Fruit fly (Drosophila melanogaster): ENCODE data around the gene CG18789.

The CG18789 gene

DNA sequence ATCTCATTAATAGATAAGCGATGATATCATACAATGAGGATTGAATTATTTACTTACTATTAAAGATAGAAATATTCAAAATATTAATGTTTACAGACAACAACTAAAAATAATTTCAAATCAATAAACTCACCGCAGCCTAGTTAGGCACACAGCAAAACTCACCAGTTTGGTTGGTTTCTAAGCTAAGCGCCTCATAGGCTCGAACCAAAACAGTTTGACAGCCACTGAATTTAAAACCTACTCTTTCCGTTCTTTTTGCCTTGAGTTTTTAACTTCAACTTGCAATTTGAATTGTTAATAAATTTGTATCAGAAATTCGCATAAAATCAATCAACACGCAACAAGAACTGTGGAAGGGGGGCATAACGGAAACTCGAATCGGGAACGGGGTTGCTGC, 46.8 kb downstream of the CG18789 start (continued):
- TF ChIP-seq CG11085 (GFP tag; IDR thresholded peaks at IDR 0.05) (no peak), CG7963 (GFP tag; IDR thresholded peaks at IDR 0.05; ENCODE audit: partially characterized antibody) (no peak), CG6272 (GFP tag; IDR thresholded peaks at IDR 0.05) (no peak), pan (optimal IDR thresholded peaks at IDR 0.05) (no peak), pan (GFP tag; optimal IDR thresholded peaks at IDR 0.05 in 1 of 2, IDR thresholded peaks at IDR 0.05 in 1 of 2) (no peak), Nf-YB (GFP tag; optimal IDR thresholded peaks at IDR 0.05) (no peak)

DNA sequence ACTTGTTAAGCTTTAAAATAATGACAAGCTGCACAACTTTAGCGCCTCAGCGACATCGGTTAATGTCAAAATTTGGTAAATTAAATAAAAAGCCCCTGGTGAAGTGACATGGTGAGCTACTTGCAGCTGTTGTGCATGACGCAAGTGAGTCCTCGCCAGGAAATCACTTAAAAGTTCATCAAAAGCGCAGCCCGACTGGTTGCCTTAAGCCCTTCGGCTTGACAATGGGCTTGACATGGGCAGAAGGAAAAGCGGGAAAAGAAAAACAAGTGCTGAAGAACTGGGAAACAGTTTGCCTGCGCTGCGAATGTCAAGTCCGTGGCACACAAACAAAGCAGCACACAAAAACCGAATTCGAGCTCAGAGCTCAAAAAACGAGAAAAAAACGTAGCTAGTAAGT, 47.6 kb downstream of the CG18789 start, which contains the start of gene CG16964:
CG16964 (plus strand) TSS at position 301 of the 400 bp plus-strand sequence.
- TF ChIP-seq CG7839 (tag; optimal IDR thresholded peaks at IDR 0.05) (no peak), en (GFP tag; optimal IDR thresholded peaks at IDR 0.05) (no peak), Ada2b (GFP tag; IDR thresholded peaks at IDR 0.05) (no peak), gfzf (GFP tag; optimal IDR thresholded peaks at IDR 0.05) (no peak), CG13775 (GFP tag; optimal IDR thresholded peaks at IDR 0.05) (no peak), chm (GFP tag; IDR thresholded peaks at IDR 0.05) (no peak), Sry-β (GFP tag; optimal IDR thresholded peaks at IDR 0.05) (no peak), CG8478 (optimal IDR thresholded peaks at IDR 0.05) (no peak), CrebB (tag; optimal IDR thresholded peaks at IDR 0.05) (no peak), CG18599 (GFP tag; optimal IDR thresholded peaks at IDR 0.05) (no peak), disco-r (GFP tag; optimal IDR thresholded peaks at IDR 0.05) (no peak), cad (GFP tag; optimal IDR thresholded peaks at IDR 0.05) (no peak)
